Worm (Caenorhabditis elegans) whole organism, young adult: Measurements from ENCODE around the gene aakg-1.

Source experiments
- K11D2.4 ChIP-seq: fragments of 200-800 bp; sonication (Bioruptor generic); IDR thresholded peaks from 2 replicates; pipeline ENCODE4 v1.3.6; 2022; ENCODE audit warnings: missing genetic modification reagents, missing genetic modification characterization, missing compliant biosample characterization
- ama-1 ChIP-seq, 3 experiments: fragments of 150-350 bp in 1 of 3; sonication (generic microtip) in 2 of 3; optimal IDR thresholded peaks; 2 replicates each; lab custom pipeline; 2014 to 2018; ENCODE audit warnings: missing biosample characterization in 2 of 3, missing genetic modification characterization in 2 of 3, missing genetic modification reagents in 2 of 3
- gei-17 ChIP-seq: fragments of 200-800 bp; sonication (Bioruptor generic); optimal IDR thresholded peaks from 2 replicates; lab custom pipeline; 2018; ENCODE audit warnings: mild to moderate bottlenecking, missing genetic modification characterization, missing compliant biosample characterization
- him-1 ChIP-seq: sonication (generic microtip); optimal IDR thresholded peaks from 2 replicates; lab custom pipeline; 2016; ENCODE audit warnings: missing genotype, missing genetic modification reagents, missing genetic modification characterization, missing compliant biosample characterization
- hmg-20 ChIP-seq: fragments of 200-800 bp; sonication (Bioruptor generic); IDR thresholded peaks from 2 replicates; pipeline ENCODE4 v1.3.6; 2022; ENCODE audit warnings: missing genetic modification reagents, missing genetic modification characterization, missing compliant biosample characterization
- hsf-1 ChIP-seq: fragments of 200-800 bp; sonication (Bioruptor generic); IDR thresholded peaks from 2 replicates; pipeline ENCODE4 v1.3.6; 2022; ENCODE audit warnings: missing genetic modification reagents, missing genetic modification characterization, missing compliant biosample characterization
- madf-10 ChIP-seq: sonication (generic microtip); optimal IDR thresholded peaks from 2 replicates; lab custom pipeline; 2016; ENCODE audit warnings: mild to moderate bottlenecking, missing genetic modification characterization, missing compliant biosample characterization
- mes-4 ChIP-seq: sonication (generic microtip); optimal IDR thresholded peaks from 2 replicates; lab custom pipeline; 2016; ENCODE audit warnings: missing genotype, missing genetic modification characterization, missing compliant biosample characterization
- pha-4 ChIP-seq: fragments of 150-350 bp; sonication (generic microtip); optimal IDR thresholded peaks from 2 replicates; lab custom pipeline; 2014; ENCODE audit warnings: missing biosample characterization, missing genetic modification reagents, missing genetic modification characterization
- sea-2 ChIP-seq: fragments of 200-800 bp; sonication (Bioruptor generic); IDR thresholded peaks from 2 replicates; pipeline ENCODE4 v1.3.6; 2022; ENCODE audit warnings: missing genetic modification characterization, missing compliant biosample characterization
- snpc-1.1 ChIP-seq: sonication (generic microtip); optimal IDR thresholded peaks from 2 replicates; lab custom pipeline; 2017; ENCODE audit warnings: missing genetic modification characterization, mild to moderate bottlenecking, missing compliant biosample characterization, antibody characterized with exemption, moderate library complexity, missing genotype, missing genetic modification reagents; ENCODE audit not compliant: insufficient read depth
- snpc-4 ChIP-seq, 5 experiments: fragments of 150-350 bp in 1 of 5; sonication (generic microtip) in 4 of 5; optimal IDR thresholded peaks; 2 replicates each; lab custom pipeline; 2014 to 2018; ENCODE audit warnings: missing genetic modification characterization in 5 of 5, missing biosample characterization in 3 of 5, antibody characterized with exemption in 2 of 5, mild to moderate bottlenecking in 2 of 5, missing compliant biosample characterization in 2 of 5, missing genotype in 2 of 5, moderate library complexity in 2 of 5, missing genetic modification reagents in 1 of 5
- unc-62 ChIP-seq: fragments of 150-350 bp; optimal IDR thresholded peaks from 2 replicates; lab custom pipeline; 2014; ENCODE audit warnings: missing biosample characterization, missing genetic modification reagents, missing genetic modification characterization

DNA sequence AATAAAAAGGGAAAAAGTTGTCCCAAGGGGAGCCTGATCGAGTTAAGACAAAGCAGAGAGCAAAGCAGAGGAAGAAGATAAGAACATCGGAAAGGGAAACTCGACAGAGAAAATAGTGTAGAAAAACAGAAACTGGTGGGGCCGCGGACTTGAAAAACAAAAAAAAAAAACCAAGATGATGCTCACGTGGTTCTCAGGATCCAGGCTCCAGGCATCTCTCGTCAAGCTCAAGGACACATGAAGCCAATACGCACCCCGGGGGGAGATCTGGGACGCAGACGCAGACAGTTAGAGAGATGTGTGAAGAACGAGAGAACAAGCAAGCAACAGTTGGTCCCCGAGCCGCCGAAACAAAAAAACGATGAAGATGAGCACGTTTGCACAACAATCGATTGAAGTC, 19.1 kb downstream of the aakg-1 start:
- TF ChIP-seq ama-1 (optimal IDR thresholded peaks at IDR 0.05; lab: Kevin White, UChicago): no peak
- TF ChIP-seq ama-1 (GFP tag; optimal IDR thresholded peaks at IDR 0.05; lab: Kevin White, UChicago): no peak
- no peak for TF ChIP-seq snpc-4 (GFP tag; optimal IDR thresholded peaks at IDR 0.05; lab: Kevin White, UChicago)
- no peak for TF ChIP-seq snpc-4 (tag; optimal IDR thresholded peaks at IDR 0.05; lab: Kevin White, UChicago)
- no peak for TF ChIP-seq him-1
- no peak for TF ChIP-seq pha-4 (tag; lab: Kevin White, UChicago)
- TF ChIP-seq gei-17 (GFP tag; lab: Kevin White, UChicago): no peak
- TF ChIP-seq sea-2 (GFP tag; lab: Robert Waterston, UW): no peak
- no peak for TF ChIP-seq hmg-20 (GFP tag; lab: Robert Waterston, UW)
- no peak for TF ChIP-seq K11D2.4 (GFP tag; lab: Robert Waterston, UW)
- TF ChIP-seq unc-62 (GFP tag; lab: Kevin White, UChicago): no peak
- TF ChIP-seq madf-10: no peak
- no peak for TF ChIP-seq mes-4 (tag; lab: Kevin White, UChicago)
- TF ChIP-seq snpc-1.1 (tag; lab: Kevin White, UChicago): no peak
- TF ChIP-seq hsf-1 (GFP tag; lab: Robert Waterston, UW): no peak
